Fruit fly (Drosophila melanogaster) whole organism, adult: ENCODE results near the gene Srp19.

Experiments
- CG11617 ChIP-seq: fragments of 200-800 bp; sonication (Bioruptor generic); optimal IDR thresholded peaks from 2 replicates; lab custom pipeline; 2017; ENCODE audit warnings: mild to moderate bottlenecking, missing biosample characterization, missing genetic modification reagents, missing genetic modification characterization
- CG12768 ChIP-seq: fragments of 200-800 bp; sonication (Bioruptor generic); optimal IDR thresholded peaks from 2 replicates; lab custom pipeline; 2017; ENCODE audit warnings: missing biosample characterization, missing genetic modification characterization, mild to moderate bottlenecking, moderate library complexity, missing genetic modification reagents
- CG14711 ChIP-seq: fragments of 200-800 bp; sonication (Bioruptor generic); optimal IDR thresholded peaks from 2 replicates; lab custom pipeline; 2018; ENCODE audit warnings: missing biosample characterization, mild to moderate bottlenecking, missing genetic modification characterization, moderate library complexity
- CG1620 ChIP-seq: fragments of 200-800 bp; sonication (Bioruptor generic); optimal IDR thresholded peaks from 2 replicates; lab custom pipeline; 2016; ENCODE audit warnings: missing biosample characterization, missing genetic modification characterization
- CG33017 ChIP-seq: fragments of 200-800 bp; sonication (Bioruptor generic); optimal IDR thresholded peaks from 2 replicates; lab custom pipeline; 2018; ENCODE audit warnings: missing biosample characterization, mild to moderate bottlenecking, missing genetic modification characterization, moderate library complexity
- CG5204 ChIP-seq: fragments of 200-800 bp; sonication (Bioruptor generic); optimal IDR thresholded peaks from 2 replicates; lab custom pipeline; 2016; ENCODE audit warnings: missing biosample characterization, missing genetic modification characterization
- CG7045 ChIP-seq: fragments of 200-800 bp; sonication (Bioruptor generic); optimal IDR thresholded peaks from 2 replicates; lab custom pipeline; 2017; ENCODE audit warnings: missing biosample characterization, mild to moderate bottlenecking, missing genetic modification characterization
- Clk ChIP-seq: fragments of 200-800 bp; sonication (Bioruptor generic); optimal IDR thresholded peaks from 2 replicates; lab custom pipeline; 2017; ENCODE audit warnings: missing biosample characterization, missing genetic modification characterization
- Crg-1 ChIP-seq: fragments of 200-800 bp; sonication (Bioruptor generic); optimal IDR thresholded peaks from 2 replicates; lab custom pipeline; 2016; ENCODE audit warnings: missing biosample characterization, missing genetic modification characterization
- Hr96 ChIP-seq: fragments of 200-800 bp; sonication (Bioruptor generic); optimal IDR thresholded peaks from 2 replicates; lab custom pipeline; 2016; ENCODE audit warnings: missing biosample characterization, missing genetic modification characterization
- bab1 ChIP-seq: fragments of 200-800 bp; sonication (Bioruptor generic); optimal IDR thresholded peaks from 3 replicates; lab custom pipeline; 2019; ENCODE audit warnings: missing biosample characterization, mild to moderate bottlenecking, missing genetic modification characterization, moderate library complexity
- cic ChIP-seq: fragments of 200-800 bp; sonication (Bioruptor generic); optimal IDR thresholded peaks from 2 replicates; lab custom pipeline; 2017; ENCODE audit warnings: missing biosample characterization, mild to moderate bottlenecking, missing genetic modification characterization, moderate library complexity
- cnc ChIP-seq, 2 experiments: fragments of >200 bp; optimal IDR thresholded peaks; 2 replicates each; lab custom pipeline; 2017
- kay ChIP-seq: fragments of 200-800 bp; sonication (Bioruptor generic); peaks from one replicate; lab custom pipeline; 2016; ENCODE audit warnings: missing biosample characterization, missing genetic modification characterization, borderline replicate concordance
- ovo ChIP-seq: fragments of 200-800 bp; sonication (Bioruptor generic); optimal IDR thresholded peaks from 2 replicates; lab custom pipeline; 2016; ENCODE audit warnings: missing biosample characterization, missing genetic modification characterization
- tj ChIP-seq: fragments of 200-800 bp; sonication (Bioruptor generic); optimal IDR thresholded peaks from 3 replicates; lab custom pipeline; 2017; ENCODE audit warnings: missing biosample characterization, mild to moderate bottlenecking, missing genetic modification characterization, moderate library complexity
- toe ChIP-seq: fragments of 200-800 bp; sonication (Bioruptor generic); optimal IDR thresholded peaks from 2 replicates; lab custom pipeline; 2016; ENCODE audit warnings: missing biosample characterization, missing genetic modification characterization

The Srp19 gene

DNA sequence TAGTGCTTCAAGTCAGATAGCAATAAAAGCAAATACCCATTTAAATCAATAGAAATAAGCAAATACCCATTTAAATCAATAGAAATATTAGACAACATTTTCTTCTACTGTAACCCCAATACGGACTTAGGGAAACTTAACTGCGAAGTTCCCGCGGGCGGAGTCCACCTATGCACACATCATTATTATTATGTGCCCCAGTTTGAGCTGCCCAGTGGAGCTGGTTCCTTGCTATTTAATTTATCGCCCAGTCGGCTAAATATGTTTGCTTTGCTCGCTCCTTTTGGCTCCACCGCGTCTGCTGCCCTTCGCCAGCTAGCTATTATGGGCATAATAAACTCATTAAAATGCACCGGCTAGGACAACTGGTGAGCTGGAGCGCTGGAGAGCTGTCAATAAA is 47.2 kb downstream of the Srp19 start:
- no peak for TF ChIP-seq Hr96
- no peak for TF ChIP-seq CG11617 (GFP tag; lab: Kevin White, UChicago)
- TF ChIP-seq kay (GFP tag; lab: Kevin White, UChicago) = no peak
- TF ChIP-seq Clk (GFP tag; lab: Kevin White, UChicago) = no peak
- TF ChIP-seq CG7045 (GFP tag; lab: Kevin White, UChicago) = no peak
- TF ChIP-seq CG14711 (tag; lab: Kevin White, UChicago) = no peak
- no peak for TF ChIP-seq CG5204
- no peak for TF ChIP-seq cnc (optimal IDR thresholded peaks at IDR 0.05; lab: Kevin White, UChicago)
- TF ChIP-seq CG1620 (GFP tag; lab: Kevin White, UChicago) = no peak
- no peak for TF ChIP-seq bab1 (GFP tag; lab: Kevin White, UChicago)
- TF ChIP-seq ovo (GFP tag; lab: Kevin White, UChicago) = no peak
- no peak for TF ChIP-seq tj (GFP tag; lab: Kevin White, UChicago)
- no peak for TF ChIP-seq CG12768 (GFP tag; lab: Kevin White, UChicago)
- no peak for TF ChIP-seq cic (GFP tag; lab: Kevin White, UChicago)
- no peak for TF ChIP-seq toe (GFP tag; lab: Kevin White, UChicago)
- TF ChIP-seq Crg-1 = no peak
- no peak for TF ChIP-seq CG33017 (tag; lab: Kevin White, UChicago)
